Worm (Caenorhabditis elegans): Measurements from ENCODE around the gene gpx-7.

The gpx-7 gene

DNA sequence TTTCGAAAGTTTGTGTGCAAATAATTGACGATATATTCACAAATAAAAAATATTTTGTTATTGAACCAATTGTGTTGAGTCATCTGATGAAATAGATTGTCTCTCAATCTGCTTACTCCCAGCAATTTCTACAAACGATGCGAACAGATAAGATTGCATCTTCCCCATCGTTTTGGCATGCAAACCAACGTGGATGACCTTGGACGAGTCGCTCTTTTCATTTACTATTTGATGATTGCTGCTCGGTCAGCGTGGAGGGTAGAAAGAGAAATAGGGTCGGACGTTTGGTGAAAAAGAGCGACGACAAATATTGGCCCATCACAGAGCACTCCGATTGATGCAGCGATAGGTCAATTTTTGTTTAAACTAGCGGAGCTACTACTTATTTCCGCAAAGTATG, 26.1 kb upstream of the gpx-7 start:
- TF ChIP-seq flt-1 (GFP tag; IDR thresholded peaks at IDR 0.05), result no peak
- peak; percentile 14 for TF ChIP-seq hmg-4 (GFP tag; optimal IDR thresholded peaks at IDR 0.05)
- TF ChIP-seq tbx-11 (GFP tag; IDR thresholded peaks at IDR 0.05), result no peak
- peak; percentile 60 for TF ChIP-seq ama-1 (optimal IDR thresholded peaks at IDR 0.05)
- no peak for TF ChIP-seq hnd-1 (tag; optimal IDR thresholded peaks at IDR 0.05)
- no peak for TF ChIP-seq aly-1 (tag; optimal IDR thresholded peaks at IDR 0.05)
- TF ChIP-seq ceh-36 (tag; optimal IDR thresholded peaks at IDR 0.05), result no peak
- no peak for TF ChIP-seq sea-1 (GFP tag; conservative IDR thresholded peaks at IDR 0.05)
- no peak for TF ChIP-seq tbx-37 (GFP tag; conservative IDR thresholded peaks at IDR 0.05)
- no peak for TF ChIP-seq ets-7 (tag; optimal IDR thresholded peaks at IDR 0.05)
- no peak for TF ChIP-seq tra-4 (tag; optimal IDR thresholded peaks at IDR 0.05)
- TF ChIP-seq hmbx-1 (tag; optimal IDR thresholded peaks at IDR 0.05), result no peak
- no peak for TF ChIP-seq scrt-1 (GFP tag; IDR thresholded peaks at IDR 0.05)
- no peak for TF ChIP-seq F13C5.2 (tag; optimal IDR thresholded peaks at IDR 0.05)
- no peak for TF ChIP-seq pes-1 (GFP tag; IDR thresholded peaks at IDR 0.05)
- no peak for TF ChIP-seq B0310.2 (tag; optimal IDR thresholded peaks at IDR 0.05)

DNA sequence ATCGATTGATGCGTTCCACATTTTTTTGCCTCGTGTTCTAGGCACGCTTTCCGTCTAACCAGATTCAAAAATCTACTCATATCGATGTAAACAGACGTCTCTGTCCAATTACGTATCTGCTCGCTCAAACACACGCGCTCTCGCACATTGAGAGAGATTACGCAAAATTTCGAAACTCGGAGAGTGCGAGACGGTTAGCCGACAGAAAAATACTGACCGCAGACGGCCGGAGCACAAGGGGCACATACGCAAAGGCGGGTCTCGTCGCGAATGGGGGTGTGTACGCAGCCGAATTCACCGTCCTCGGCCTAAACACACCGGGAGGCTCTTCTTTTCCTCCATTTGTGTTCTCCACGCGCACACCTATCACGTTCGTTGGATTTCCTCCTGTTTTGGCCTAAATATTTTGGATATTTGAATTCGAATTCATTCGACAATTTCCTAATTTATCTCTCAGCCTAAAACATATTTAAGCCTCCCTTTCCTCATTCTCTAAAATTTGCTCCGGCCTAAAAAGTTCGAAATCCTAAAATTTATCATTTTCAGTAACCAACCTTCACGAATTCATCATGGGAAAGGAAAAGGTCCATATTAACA, 23.6 kb upstream of the gpx-7 start, which contains the start of gene eef-1A.2:
Gene eef-1A.2, plus strand, starts transcription at position 547 of the 597 bp plus-strand sequence.
- TF ChIP-seq pes-1 (GFP tag; IDR thresholded peaks at IDR 0.05), result peak; percentile 46; the same call in 1 of the 2 replicates
- no peak for TF ChIP-seq ama-1 (optimal IDR thresholded peaks at IDR 0.05)
- peak; percentile 60 for TF ChIP-seq F13C5.2 (tag; optimal IDR thresholded peaks at IDR 0.05)
- TF ChIP-seq sea-1 (GFP tag; conservative IDR thresholded peaks at IDR 0.05), result 0 out of 2 replicates have a peak, but pooled peaks have one; percentile 48
- no peak for TF ChIP-seq tbx-11 (GFP tag; IDR thresholded peaks at IDR 0.05)
- TF ChIP-seq ceh-36 (tag; optimal IDR thresholded peaks at IDR 0.05), result peak; percentile 45
- peak; percentile 87 for TF ChIP-seq hmg-4 (GFP tag; optimal IDR thresholded peaks at IDR 0.05)
- peak; percentile 64 for TF ChIP-seq aly-1 (tag; optimal IDR thresholded peaks at IDR 0.05)
- TF ChIP-seq tra-4 (tag; optimal IDR thresholded peaks at IDR 0.05), result no peak

DNA sequence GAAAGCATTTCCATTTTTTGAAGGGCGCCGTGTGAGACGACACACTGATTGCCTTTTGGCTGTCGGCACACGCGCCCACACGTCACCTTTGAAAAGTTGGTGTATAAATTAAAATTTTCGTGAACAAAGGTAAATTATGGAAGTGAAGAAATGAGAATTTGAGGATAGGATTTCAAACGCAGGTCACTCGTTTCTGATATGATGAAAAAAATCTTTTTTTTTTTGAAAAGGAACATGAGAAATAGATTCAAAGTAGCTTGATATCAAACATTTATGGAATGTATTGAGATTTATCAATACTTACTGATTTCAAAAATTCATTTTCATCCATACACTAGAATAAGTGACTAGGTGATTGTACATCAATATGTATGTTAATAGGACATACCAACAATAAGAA, 18.0 kb upstream of the gpx-7 start:
- no peak for TF ChIP-seq hmbx-1 (tag; optimal IDR thresholded peaks at IDR 0.05)
- no peak for TF ChIP-seq ceh-13 (GFP tag; optimal IDR thresholded peaks at IDR 0.05)
- TF ChIP-seq tbx-37 (GFP tag; conservative IDR thresholded peaks at IDR 0.05), result no peak
- no peak for TF ChIP-seq ets-7 (tag; optimal IDR thresholded peaks at IDR 0.05)
- TF ChIP-seq pes-1 (GFP tag; IDR thresholded peaks at IDR 0.05), result no peak
- no peak for TF ChIP-seq scrt-1 (GFP tag; IDR thresholded peaks at IDR 0.05)
- TF ChIP-seq hmg-4 (GFP tag; optimal IDR thresholded peaks at IDR 0.05), result no peak
- no peak for TF ChIP-seq sea-1 (GFP tag; conservative IDR thresholded peaks at IDR 0.05)
- TF ChIP-seq F13C5.2 (tag; optimal IDR thresholded peaks at IDR 0.05), result no peak
- TF ChIP-seq tbx-11 (GFP tag; IDR thresholded peaks at IDR 0.05), result no peak
- no peak for TF ChIP-seq hnd-1 (tag; optimal IDR thresholded peaks at IDR 0.05)
- no peak for TF ChIP-seq ama-1 (optimal IDR thresholded peaks at IDR 0.05)
- TF ChIP-seq tra-4 (tag; optimal IDR thresholded peaks at IDR 0.05), result no peak
- TF ChIP-seq flt-1 (GFP tag; IDR thresholded peaks at IDR 0.05), result no peak
- no peak for TF ChIP-seq ceh-36 (tag; optimal IDR thresholded peaks at IDR 0.05)
- TF ChIP-seq B0310.2 (tag; optimal IDR thresholded peaks at IDR 0.05), result no peak
- no peak for TF ChIP-seq aly-1 (tag; optimal IDR thresholded peaks at IDR 0.05)

DNA sequence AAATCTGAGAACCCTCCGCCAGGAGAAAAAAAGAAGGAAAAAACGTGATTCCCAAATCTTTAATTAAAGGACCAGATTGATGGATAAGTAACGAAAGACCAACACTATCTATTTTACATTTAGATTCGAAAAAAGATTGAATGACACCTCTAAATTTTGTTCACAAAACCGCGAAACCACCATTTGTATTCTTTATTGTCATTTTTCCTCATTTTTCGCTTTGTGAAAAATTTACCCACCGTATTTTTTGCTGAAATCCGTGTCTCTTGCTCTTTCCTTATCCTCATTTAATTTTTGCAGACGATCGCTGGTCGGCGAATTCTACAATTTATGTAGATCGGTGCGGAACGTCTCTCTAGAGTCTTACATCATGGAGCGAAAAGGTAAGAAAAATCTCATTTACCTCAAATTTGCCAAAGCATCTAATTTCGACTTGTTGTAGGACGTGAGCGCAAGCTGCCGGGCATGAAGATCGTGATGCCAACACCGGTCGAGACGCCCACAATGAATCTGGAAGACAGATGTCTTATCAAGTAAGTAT, 16.9 kb upstream of the gpx-7 start, which contains the start of the genes sek-1 and R03G5.6:
Gene sek-1, plus strand, starts transcription at position 301 of the 541 bp plus-strand sequence.
Gene R03G5.6, minus strand, starts transcription at position 491 of the 541 bp plus-strand sequence.
- no peak for TF ChIP-seq pes-1 (GFP tag; IDR thresholded peaks at IDR 0.05)
- no peak for TF ChIP-seq B0310.2 (tag; optimal IDR thresholded peaks at IDR 0.05)
- TF ChIP-seq ceh-13 (GFP tag; optimal IDR thresholded peaks at IDR 0.05), result no peak
- TF ChIP-seq sea-1 (GFP tag; conservative IDR thresholded peaks at IDR 0.05), result no peak
- TF ChIP-seq hnd-1 (tag; optimal IDR thresholded peaks at IDR 0.05), result no peak
- no peak for TF ChIP-seq aly-1 (tag; optimal IDR thresholded peaks at IDR 0.05)
- TF ChIP-seq ama-1 (optimal IDR thresholded peaks at IDR 0.05), result no peak
- TF ChIP-seq F13C5.2 (tag; optimal IDR thresholded peaks at IDR 0.05), result no peak

DNA sequence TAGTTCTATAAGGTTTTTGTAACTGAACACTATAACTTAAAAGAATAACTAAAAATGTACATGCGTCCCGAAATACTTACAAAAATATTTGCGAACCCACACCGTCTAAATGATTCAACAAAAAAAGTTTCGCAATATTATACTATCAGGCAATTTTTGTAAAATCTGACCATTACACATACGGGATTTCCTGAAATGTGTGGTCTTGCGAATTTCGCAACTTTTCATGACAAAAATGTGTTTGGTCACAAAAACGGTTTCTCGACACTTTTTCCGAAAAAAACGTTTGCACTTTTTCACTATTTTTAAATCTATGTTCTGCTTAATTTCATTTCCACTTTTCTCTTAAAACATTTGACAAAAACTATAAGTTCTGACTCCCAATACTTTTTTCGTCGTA, 15.7 kb upstream of the gpx-7 start:
- TF ChIP-seq aly-1 (tag; optimal IDR thresholded peaks at IDR 0.05) (no peak), ets-7 (tag; optimal IDR thresholded peaks at IDR 0.05) (no peak), hmbx-1 (tag; optimal IDR thresholded peaks at IDR 0.05) (no peak), hmg-4 (GFP tag; optimal IDR thresholded peaks at IDR 0.05) (no peak), tra-4 (tag; optimal IDR thresholded peaks at IDR 0.05) (no peak), ama-1 (optimal IDR thresholded peaks at IDR 0.05) (no peak), B0310.2 (tag; optimal IDR thresholded peaks at IDR 0.05) (no peak)

DNA sequence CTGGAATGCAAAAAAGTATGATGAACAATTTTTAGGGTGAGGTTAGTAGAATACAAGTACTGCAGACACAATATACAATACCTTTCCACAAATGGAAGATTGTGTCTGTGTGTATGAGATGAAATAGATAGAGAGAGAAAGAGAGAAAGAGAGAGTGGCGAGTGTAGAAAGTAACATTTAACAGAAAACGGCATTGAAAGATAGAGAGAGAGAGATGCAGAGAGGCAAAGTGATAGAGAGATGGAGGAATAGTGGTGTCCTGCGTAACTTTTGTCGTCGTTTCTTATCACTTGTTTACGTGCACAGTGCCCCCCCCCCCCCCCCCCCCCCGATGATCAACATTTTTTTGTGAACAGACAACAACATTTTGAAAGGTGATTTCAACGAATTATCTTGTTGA, 15.2 kb upstream of the gpx-7 start:
- TF ChIP-seq scrt-1 (GFP tag; IDR thresholded peaks at IDR 0.05) (no peak), sea-1 (GFP tag; conservative IDR thresholded peaks at IDR 0.05) (no peak), flt-1 (GFP tag; IDR thresholded peaks at IDR 0.05) (no peak), pes-1 (GFP tag; IDR thresholded peaks at IDR 0.05) (no peak), ceh-36 (tag; optimal IDR thresholded peaks at IDR 0.05) (no peak), ceh-13 (GFP tag; optimal IDR thresholded peaks at IDR 0.05) (no peak), hmbx-1 (tag; optimal IDR thresholded peaks at IDR 0.05) (no peak), tra-4 (tag; optimal IDR thresholded peaks at IDR 0.05) (no peak), hnd-1 (tag; optimal IDR thresholded peaks at IDR 0.05) (no peak)

DNA sequence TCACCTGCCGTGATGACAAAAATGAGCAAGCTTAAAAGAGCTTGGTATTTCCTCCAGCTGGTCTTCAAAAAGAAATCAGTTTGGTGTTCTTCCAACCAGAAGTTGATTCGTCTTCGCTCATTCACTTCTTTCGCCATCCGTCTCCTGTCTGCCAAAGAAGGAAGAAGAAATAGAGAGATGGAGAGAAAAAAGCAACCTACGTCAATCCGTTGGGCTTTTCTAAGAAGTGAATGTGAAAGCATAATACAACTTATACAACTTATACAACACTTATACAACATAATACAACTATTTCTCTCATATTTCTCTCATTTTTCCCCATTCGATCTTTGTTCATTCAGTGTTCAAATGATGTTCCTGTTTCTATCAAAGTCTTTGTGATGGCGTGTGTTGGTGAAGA, 11.4 kb upstream of the gpx-7 start:
- TF ChIP-seq tbx-37 (GFP tag; conservative IDR thresholded peaks at IDR 0.05) (no peak), ama-1 (optimal IDR thresholded peaks at IDR 0.05) (no peak), flt-1 (GFP tag; IDR thresholded peaks at IDR 0.05) (no peak), ceh-36 (tag; optimal IDR thresholded peaks at IDR 0.05) (no peak), ets-7 (tag; optimal IDR thresholded peaks at IDR 0.05) (no peak), ceh-13 (GFP tag; optimal IDR thresholded peaks at IDR 0.05) (no peak), B0310.2 (tag; optimal IDR thresholded peaks at IDR 0.05) (no peak), sea-1 (GFP tag; conservative IDR thresholded peaks at IDR 0.05) (no peak)

Measured in whole organism, early embryonic.